Worm (Caenorhabditis elegans) whole organism, L1 larva: ENCODE results near the gene nspc-20.

Experiments
- blmp-1 ChIP-seq: fragments of 150-350 bp; optimal IDR thresholded peaks from 2 replicates; lab custom pipeline; 2014; ENCODE audit warnings: missing biosample characterization, missing genetic modification characterization
- ceh-8 ChIP-seq: fragments of 200-800 bp; sonication (Bioruptor generic); optimal IDR thresholded peaks from 2 replicates; lab custom pipeline; 2018; ENCODE audit warnings: mild to moderate bottlenecking, missing genetic modification characterization, moderate library complexity, missing compliant biosample characterization
- ceh-90 ChIP-seq: sonication (generic microtip); optimal IDR thresholded peaks from 2 replicates; lab custom pipeline; 2016; ENCODE audit warnings: missing genetic modification characterization, missing compliant biosample characterization
- dsc-1 ChIP-seq: sonication (generic microtip); optimal IDR thresholded peaks from 2 replicates; lab custom pipeline; 2016; ENCODE audit warnings: mild to moderate bottlenecking, missing genetic modification characterization, missing compliant biosample characterization
- efl-1 ChIP-seq, 4 experiments: fragments of 150-350 bp; optimal IDR thresholded peaks in 3 of 4; peaks in 1 of 4; 1 replicate in 1 of 4; 2 replicates in 3 of 4; lab custom pipeline; 2014; ENCODE audit warnings: missing biosample characterization in 2 of 4, missing genetic modification characterization in 2 of 4, missing genetic modification reagents in 2 of 4
- efl-3 ChIP-seq: fragments of 200-800 bp; sonication (Bioruptor generic); optimal IDR thresholded peaks from 2 replicates; lab custom pipeline; 2018; ENCODE audit warnings: mild to moderate bottlenecking, missing genetic modification characterization, missing compliant biosample characterization
- elt-2 ChIP-seq: sonication (generic microtip); optimal IDR thresholded peaks from 2 replicates; lab custom pipeline; 2016; ENCODE audit warnings: missing genetic modification characterization, mild to moderate bottlenecking, inconsistent platforms, missing compliant biosample characterization, missing genetic modification reagents
- elt-3 ChIP-seq, 6 experiments: fragments of 150-350 bp in 1 of 6; sonication (generic microtip); optimal IDR thresholded peaks; 2 replicates each; lab custom pipeline; 2017 to 2018; ENCODE audit warnings: missing biosample characterization in 6 of 6, missing genetic modification characterization in 6 of 6, inconsistent platforms in 1 of 6
- fkh-4 ChIP-seq: sonication (generic microtip); optimal IDR thresholded peaks from 2 replicates; lab custom pipeline; 2016; ENCODE audit warnings: missing compliant biosample characterization, missing genetic modification characterization, borderline replicate concordance
- hlh-4 ChIP-seq: sonication (generic microtip); optimal IDR thresholded peaks from 2 replicates; lab custom pipeline; 2016; ENCODE audit warnings: mild to moderate bottlenecking, missing genetic modification characterization, missing compliant biosample characterization
- lin-13 ChIP-seq: fragments of 150-350 bp; optimal IDR thresholded peaks from 2 replicates; lab custom pipeline; 2014; ENCODE audit warnings: missing biosample characterization, missing genetic modification reagents, missing genetic modification characterization
- lin-14 ChIP-seq: fragments of 200-800 bp; sonication (Bioruptor generic); optimal IDR thresholded peaks from 2 replicates; lab custom pipeline; 2018; ENCODE audit warnings: mild to moderate bottlenecking, missing genetic modification characterization, moderate library complexity, missing compliant biosample characterization
- lir-3 ChIP-seq: sonication (generic microtip); optimal IDR thresholded peaks from 2 replicates; lab custom pipeline; 2016; ENCODE audit warnings: mild to moderate bottlenecking, missing genetic modification characterization, moderate library complexity, missing compliant biosample characterization; ENCODE audit not compliant: poor library complexity
- lsy-2 ChIP-seq, 2 experiments: fragments of 150-350 bp; optimal IDR thresholded peaks; 2 replicates each; lab custom pipeline; 2014; ENCODE audit warnings: missing biosample characterization in 2 of 2, missing genetic modification characterization in 2 of 2
- mef-2 ChIP-seq: fragments of 150-350 bp; optimal IDR thresholded peaks from 2 replicates; lab custom pipeline; 2014; ENCODE audit warnings: missing biosample characterization, missing genetic modification characterization
- mep-1 ChIP-seq: fragments of 150-350 bp; optimal IDR thresholded peaks from 2 replicates; lab custom pipeline; 2014; ENCODE audit warnings: missing biosample characterization, missing genetic modification characterization
- nhr-20 ChIP-seq: sonication (generic microtip); optimal IDR thresholded peaks from 2 replicates; lab custom pipeline; 2016; ENCODE audit warnings: mild to moderate bottlenecking, missing genetic modification characterization, missing compliant biosample characterization
- nhr-237 ChIP-seq: fragments of 150-350 bp; optimal IDR thresholded peaks from 2 replicates; lab custom pipeline; 2014; ENCODE audit warnings: missing biosample characterization, missing genetic modification characterization
- nhr-76 ChIP-seq: sonication (generic microtip); optimal IDR thresholded peaks from 2 replicates; lab custom pipeline; 2017; ENCODE audit warnings: missing biosample characterization, missing genetic modification characterization
- nhr-85 ChIP-seq: sonication (generic microtip); peaks from one replicate; lab custom pipeline; 2016; ENCODE audit warnings: missing genetic modification characterization, inconsistent platforms, missing compliant biosample characterization
- pag-3 ChIP-seq: sonication (generic microtip); optimal IDR thresholded peaks from 2 replicates; lab custom pipeline; 2017; ENCODE audit warnings: missing genetic modification characterization, mild to moderate bottlenecking, missing compliant biosample characterization, antibody characterized with exemption, borderline replicate concordance; ENCODE audit not compliant: insufficient read depth
- pqm-1 ChIP-seq: sonication (generic microtip); optimal IDR thresholded peaks from 3 replicates; lab custom pipeline; 2017; ENCODE audit warnings: missing biosample characterization, missing genetic modification characterization
- rnt-1 ChIP-seq: sonication (generic microtip); optimal IDR thresholded peaks from 2 replicates; lab custom pipeline; 2016; ENCODE audit warnings: mild to moderate bottlenecking, missing genetic modification characterization, moderate library complexity, missing compliant biosample characterization
- snu-23 ChIP-seq: sonication (generic microtip); optimal IDR thresholded peaks from 2 replicates; lab custom pipeline; 2016; ENCODE audit warnings: missing genetic modification characterization, missing compliant biosample characterization
- unc-30 ChIP-seq: sonication (generic microtip); optimal IDR thresholded peaks from 2 replicates; lab custom pipeline; 2017; ENCODE audit warnings: missing biosample characterization, missing genetic modification characterization
- unc-62 ChIP-seq: fragments of 150-350 bp; optimal IDR thresholded peaks from 2 replicates; lab custom pipeline; 2014; ENCODE audit warnings: missing biosample characterization, missing genetic modification reagents, missing genetic modification characterization
- unc-86 ChIP-seq: sonication (generic microtip); optimal IDR thresholded peaks from 2 replicates; lab custom pipeline; 2016; ENCODE audit warnings: missing genetic modification characterization, missing compliant biosample characterization
- zip-4 ChIP-seq: fragments of 200-800 bp; sonication (Bioruptor generic); optimal IDR thresholded peaks from 2 replicates; lab custom pipeline; 2018; ENCODE audit warnings: mild to moderate bottlenecking, missing genetic modification characterization, moderate library complexity, missing compliant biosample characterization
- ztf-11 ChIP-seq, 2 experiments: sonication (generic microtip); optimal IDR thresholded peaks; 2 replicates each; lab custom pipeline; 2016 to 2017; ENCODE audit warnings: missing genetic modification characterization in 2 of 2, missing biosample characterization in 1 of 2, missing compliant biosample characterization in 1 of 2
- ztf-4 ChIP-seq: fragments of 150-350 bp; optimal IDR thresholded peaks from 2 replicates; lab custom pipeline; 2014; ENCODE audit warnings: missing biosample characterization, missing genetic modification characterization

The nspc-20 gene

DNA sequence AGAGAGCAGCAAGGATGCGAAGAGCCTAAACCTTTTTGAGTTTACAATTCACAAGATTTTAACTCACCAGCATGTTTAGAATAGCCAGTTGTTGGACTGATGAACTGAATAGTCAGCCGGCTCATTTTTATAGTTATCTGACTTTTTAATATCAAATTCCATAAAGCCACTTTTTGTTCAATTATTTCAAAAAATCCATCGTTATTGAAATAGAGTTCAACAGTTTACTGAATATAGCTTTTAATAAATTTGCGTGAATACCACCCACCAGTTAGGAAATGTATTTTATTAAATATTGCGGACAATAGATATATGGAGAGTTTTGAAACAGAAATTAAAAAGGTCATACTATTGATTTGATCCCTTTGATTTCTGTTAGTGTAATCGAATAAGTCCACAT lies at the start of gene nspc-20:
nspc-20 (minus strand) TSS at position 101 of the 400 bp plus-strand sequence.
- TF ChIP-seq hlh-4 (tag; lab: Kevin White, UChicago) (no peak), ceh-8 (GFP tag; lab: Kevin White, UChicago) (no peak), ztf-11 (tag; optimal IDR thresholded peaks at IDR 0.05; lab: Kevin White, UChicago) (no peak), zip-4 (GFP tag; lab: Kevin White, UChicago) (no peak), unc-86 (tag; lab: Kevin White, UChicago) (no peak), lir-3 (tag; lab: Kevin White, UChicago) (no peak), ceh-90 (tag; lab: Kevin White, UChicago) (no peak)

DNA sequence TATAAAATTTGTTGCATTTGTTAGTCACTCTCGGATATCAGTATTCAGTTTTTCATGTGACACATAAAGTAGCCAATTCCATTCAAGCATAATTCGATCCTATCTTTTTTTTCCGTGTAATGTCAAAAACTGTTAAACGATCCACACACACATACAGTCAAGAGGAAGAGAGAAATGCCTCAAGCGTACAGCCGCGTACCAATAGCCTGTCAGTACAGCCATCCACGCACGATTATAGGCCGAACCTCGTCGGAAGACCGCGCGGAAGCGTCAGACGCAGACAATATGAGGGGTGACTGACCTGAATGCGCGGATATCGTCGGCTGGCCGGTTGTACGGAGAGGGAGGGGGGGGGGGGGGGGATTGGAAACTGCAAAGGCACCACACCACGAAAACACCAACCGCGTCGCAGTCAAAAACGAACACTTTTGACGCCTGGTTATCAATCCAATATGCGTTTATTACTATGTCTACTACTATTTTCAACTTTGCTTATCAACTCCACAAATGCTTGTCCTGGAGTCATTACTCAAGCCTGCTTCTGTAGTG lies 47.6 kb upstream of the nspc-20 start, which contains the start of gene let-4:
let-4 (plus strand) TSS at position 357 of the 549 bp plus-strand sequence.
- TF ChIP-seq snu-23 (no peak), blmp-1 (tag; lab: Kevin White, UChicago) (peak; percentile 61)

DNA sequence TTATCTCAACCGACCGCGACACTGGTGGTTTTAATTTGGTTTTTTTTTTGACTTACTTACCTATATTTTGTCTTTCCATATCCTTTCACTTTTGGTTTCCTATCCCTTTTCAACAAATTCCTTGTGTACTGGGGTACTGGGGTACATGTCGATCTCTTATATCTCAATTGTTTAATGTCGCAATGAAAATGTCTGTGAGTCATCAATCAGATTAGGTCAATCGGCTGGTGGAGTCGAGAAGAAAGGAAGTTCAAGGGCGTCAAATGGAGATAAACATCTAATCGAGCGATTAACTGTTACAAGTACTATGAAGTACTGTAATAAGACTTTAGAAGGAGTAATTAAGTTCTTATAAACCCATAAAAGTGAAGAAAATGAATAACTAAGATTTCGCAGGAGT lies 45.9 kb upstream of the nspc-20 start:
- TF ChIP-seq elt-3 (tag; optimal IDR thresholded peaks at IDR 0.05; lab: Kevin White, UChicago) (peak in 2 of 6 experiments; percentile 68 to 75), lin-14 (GFP tag; lab: Kevin White, UChicago) (peak; percentile 62), dsc-1 (tag; lab: Kevin White, UChicago) (no peak), nhr-76 (tag; lab: Kevin White, UChicago) (no peak), unc-30 (tag; lab: Kevin White, UChicago) (no peak), snu-23 (peak; percentile 9), lsy-2 (tag; optimal IDR thresholded peaks at IDR 0.05; lab: Kevin White, UChicago) (peak in 1 of 2 experiments; percentile 16), nhr-85 (tag; lab: Kevin White, UChicago) (peak; percentile 94), rnt-1 (tag; lab: Kevin White, UChicago) (peak; percentile 4), nhr-237 (tag; lab: Kevin White, UChicago) (no peak), hlh-4 (tag; lab: Kevin White, UChicago) (no peak), blmp-1 (tag; lab: Kevin White, UChicago) (peak; percentile 97), nhr-20 (tag; lab: Kevin White, UChicago) (peak; percentile 37), fkh-4 (no peak), pqm-1 (no peak), mep-1 (tag; lab: Kevin White, UChicago) (peak; percentile 57), efl-1 (optimal IDR thresholded peaks at IDR 0.05; lab: Kevin White, UChicago) (no peak), efl-1 (GFP tag; optimal IDR thresholded peaks at IDR 0.05 in 1 of 2; lab: Kevin White, UChicago) (peak in 1 of 2 experiments; percentile 0)

DNA sequence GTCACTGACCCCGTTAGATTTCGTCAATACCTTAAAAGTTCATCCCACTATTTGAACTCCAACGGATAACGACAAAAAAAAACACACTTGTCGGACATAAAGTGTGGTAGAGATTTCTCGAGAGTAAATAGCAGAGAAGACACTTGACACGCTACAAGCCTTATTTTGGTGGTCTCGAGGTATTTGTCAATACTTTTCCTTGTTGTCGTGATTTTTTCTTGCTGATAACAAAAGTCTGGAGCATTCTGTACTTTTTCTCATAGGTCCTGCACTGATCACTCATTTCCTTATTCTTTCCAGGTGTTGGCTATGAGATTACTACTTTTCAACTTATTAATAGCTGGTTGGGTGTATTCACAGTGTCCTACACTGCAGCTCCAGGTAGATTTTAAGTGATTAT lies 42.4 kb upstream of the nspc-20 start, which contains the start of gene lron-1:
lron-1 (plus strand) TSS at position 301 of the 400 bp plus-strand sequence.
- TF ChIP-seq pag-3 (tag; lab: Kevin White, UChicago), result no peak
- no peak for TF ChIP-seq lin-13 (GFP tag; lab: Kevin White, UChicago)
- TF ChIP-seq zip-4 (GFP tag; lab: Kevin White, UChicago), result no peak

DNA sequence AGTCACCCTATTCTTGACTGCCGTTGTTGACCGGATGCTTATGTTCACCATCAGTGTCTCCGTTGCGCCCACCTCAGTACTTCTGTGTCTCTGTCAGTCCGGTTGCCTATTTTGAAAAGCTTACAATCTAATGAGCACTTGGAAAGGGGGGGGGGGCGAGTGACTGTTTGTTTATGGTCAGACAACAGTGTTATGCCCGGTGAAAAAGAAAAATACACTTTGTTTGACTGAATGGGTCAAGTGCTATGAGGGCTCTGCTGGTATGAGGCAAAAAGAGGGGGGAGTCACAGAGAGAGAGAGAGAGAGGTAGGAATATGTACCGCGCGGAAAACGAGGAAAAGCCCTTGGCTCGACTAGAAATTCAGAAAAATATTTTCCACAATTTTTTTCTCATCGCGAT lies 41.3 kb upstream of the nspc-20 start:
- TF ChIP-seq mef-2 (no peak), lsy-2 (tag; optimal IDR thresholded peaks at IDR 0.05; lab: Kevin White, UChicago) (no peak), efl-3 (no peak), ztf-4 (tag; lab: Kevin White, UChicago) (no peak), elt-2 (tag; lab: Kevin White, UChicago) (no peak)
- TF ChIP-seq, all 84 proteins: peak for 0

DNA sequence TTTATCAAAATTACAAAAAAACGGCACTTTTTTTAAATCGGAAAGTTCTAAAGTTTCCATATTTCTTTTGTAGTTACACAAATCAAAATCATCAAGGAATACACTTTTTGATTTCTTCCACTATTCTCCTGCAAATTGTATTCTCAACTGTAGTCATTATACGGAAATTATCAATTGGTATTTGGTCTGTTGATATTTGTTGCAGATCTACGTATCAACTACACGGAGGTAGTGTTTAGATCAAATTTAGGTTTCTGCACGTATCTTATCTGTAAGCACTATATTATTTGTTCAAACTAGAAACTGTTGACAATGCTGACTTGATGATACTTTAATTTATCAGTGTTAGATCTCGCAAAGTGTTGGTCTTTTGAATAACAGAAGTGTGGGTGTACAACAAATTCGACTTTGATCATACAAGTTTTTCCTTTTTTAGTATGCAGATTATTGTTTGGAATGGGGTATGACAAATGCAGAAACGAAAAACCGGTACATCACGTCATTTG lies 38.3 kb upstream of the nspc-20 start:
- TF ChIP-seq unc-62 (no peak), elt-2 (tag; lab: Kevin White, UChicago) (peak; percentile 4), nhr-85 (tag; lab: Kevin White, UChicago) (peak; percentile 56)
